Fruit fly (Drosophila melanogaster) whole organism, pupa: Measurements from ENCODE around the gene CG7702.

Experiments
- CG10348 ChIP-seq: fragments of 200-800 bp; sonication (Bioruptor generic); IDR thresholded peaks from 2 replicates; pipeline ENCODE4 v1.3.6; 2022; ENCODE audit warnings: missing biosample characterization, missing genetic modification characterization
- CG12605 ChIP-seq: fragments of 200-800 bp; sonication (Bioruptor generic); IDR thresholded peaks from 2 replicates; pipeline ENCODE4 v1.3.6; 2022; ENCODE audit warnings: missing biosample characterization, missing genetic modification characterization
- CG14655 ChIP-seq: fragments of 200-800 bp; sonication (Bioruptor generic); optimal IDR thresholded peaks from 3 replicates; lab custom pipeline; 2017; ENCODE audit warnings: mild to moderate bottlenecking, missing biosample characterization, missing genetic modification reagents, missing genetic modification characterization
- CG15710 ChIP-seq: fragments of 200-800 bp; sonication (Bioruptor generic); optimal IDR thresholded peaks from 2 replicates; lab custom pipeline; 2018; ENCODE audit warnings: missing biosample characterization, mild to moderate bottlenecking, missing genetic modification characterization, moderate library complexity
- CG17806 ChIP-seq: fragments of 200-800 bp; sonication (Bioruptor generic); optimal IDR thresholded peaks from 2 replicates; lab custom pipeline; 2018; ENCODE audit warnings: missing biosample characterization, mild to moderate bottlenecking, missing genetic modification characterization, moderate library complexity
- CG34367 ChIP-seq: fragments of 200-800 bp; sonication (Bioruptor generic); optimal IDR thresholded peaks from 2 replicates; lab custom pipeline; 2018; ENCODE audit warnings: missing biosample characterization, mild to moderate bottlenecking, missing genetic modification characterization
- CG4496 ChIP-seq: fragments of 200-800 bp; sonication (Bioruptor generic); IDR thresholded peaks from 3 replicates; pipeline ENCODE4 v1.3.6; 2022; ENCODE audit warnings: missing biosample characterization, missing genetic modification characterization
- CG8159 ChIP-seq: fragments of 200-800 bp; sonication (Bioruptor generic); optimal IDR thresholded peaks from 3 replicates; lab custom pipeline; 2018; ENCODE audit warnings: missing biosample characterization, mild to moderate bottlenecking, missing genetic modification characterization, moderate library complexity
- D1 ChIP-seq: fragments of 200-800 bp; sonication (Bioruptor generic); optimal IDR thresholded peaks from 2 replicates; lab custom pipeline; 2018; ENCODE audit warnings: missing biosample characterization, mild to moderate bottlenecking, missing genetic modification characterization, moderate library complexity
- EcR ChIP-seq: fragments of 200-800 bp; sonication (Bioruptor generic); optimal IDR thresholded peaks from 3 replicates; lab custom pipeline; 2019; ENCODE audit warnings: missing biosample characterization, missing genetic modification characterization, mild to moderate bottlenecking, moderate library complexity, missing genetic modification reagents
- Ets98B ChIP-seq: fragments of 200-800 bp; sonication (Bioruptor generic); IDR thresholded peaks from 2 replicates; pipeline ENCODE4 v1.3.6; 2022; ENCODE audit warnings: missing biosample characterization, missing genetic modification characterization
- Pif1A ChIP-seq: fragments of 200-800 bp; sonication (Bioruptor generic); optimal IDR thresholded peaks from 3 replicates; lab custom pipeline; 2016; ENCODE audit warnings: missing biosample characterization, missing genetic modification characterization
- Pif1B ChIP-seq: fragments of 200-800 bp; sonication (Bioruptor generic); optimal IDR thresholded peaks from 3 replicates; lab custom pipeline; 2016; ENCODE audit warnings: missing biosample characterization, missing genetic modification characterization
- Snoo ChIP-seq: fragments of 200-800 bp; sonication (Bioruptor generic); optimal IDR thresholded peaks from 3 replicates; lab custom pipeline; 2017; ENCODE audit warnings: missing biosample characterization, mild to moderate bottlenecking, missing genetic modification characterization, inconsistent platforms
- fd96Ca ChIP-seq: fragments of 200-800 bp; sonication (Bioruptor generic); IDR thresholded peaks from 3 replicates; pipeline ENCODE4 v1.3.6; 2022; ENCODE audit warnings: missing biosample characterization, missing genetic modification characterization
- gl ChIP-seq: fragments of 200-800 bp; sonication (Bioruptor generic); optimal IDR thresholded peaks from 2 replicates; lab custom pipeline; 2018; ENCODE audit warnings: missing biosample characterization, mild to moderate bottlenecking, missing genetic modification characterization
- rn ChIP-seq: fragments of 200-800 bp; sonication (Bioruptor generic); IDR thresholded peaks from 2 replicates; pipeline ENCODE4 v1.3.6; 2022; ENCODE audit warnings: missing biosample characterization, missing genetic modification characterization

The CG7702 gene

DNA sequence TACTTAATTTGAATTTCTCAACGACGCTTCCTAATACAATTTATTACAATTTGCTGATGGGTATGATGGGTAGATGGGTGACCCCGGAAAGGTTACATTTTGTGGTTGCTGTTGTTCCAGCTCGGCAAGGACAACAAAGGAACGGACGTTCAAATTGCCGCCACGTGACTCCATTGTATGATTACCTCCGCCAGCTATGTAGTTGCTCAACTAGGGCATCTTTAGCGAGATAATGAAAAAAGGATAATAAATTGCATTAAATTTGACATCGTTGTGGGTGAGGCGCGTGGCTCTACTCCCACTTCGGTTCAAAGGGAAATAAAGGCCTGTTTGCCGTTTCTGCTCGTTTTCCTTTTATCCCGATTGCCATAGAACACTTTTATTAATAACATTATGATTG lies 52.2 kb downstream of the CG7702 start:
- TF ChIP-seq gl (tag; lab: Kevin White, UChicago) (no peak), Ets98B (GFP tag; lab: Robert Waterston, UW) (no peak), fd96Ca (GFP tag; lab: Robert Waterston, UW) (no peak), CG12605 (GFP tag; lab: Robert Waterston, UW) (no peak), Snoo (no peak), CG34367 (tag; lab: Kevin White, UChicago) (no peak), CG14655 (GFP tag; lab: Kevin White, UChicago) (no peak), Pif1A (no peak), Pif1B (GFP tag; lab: Kevin White, UChicago) (no peak)

DNA sequence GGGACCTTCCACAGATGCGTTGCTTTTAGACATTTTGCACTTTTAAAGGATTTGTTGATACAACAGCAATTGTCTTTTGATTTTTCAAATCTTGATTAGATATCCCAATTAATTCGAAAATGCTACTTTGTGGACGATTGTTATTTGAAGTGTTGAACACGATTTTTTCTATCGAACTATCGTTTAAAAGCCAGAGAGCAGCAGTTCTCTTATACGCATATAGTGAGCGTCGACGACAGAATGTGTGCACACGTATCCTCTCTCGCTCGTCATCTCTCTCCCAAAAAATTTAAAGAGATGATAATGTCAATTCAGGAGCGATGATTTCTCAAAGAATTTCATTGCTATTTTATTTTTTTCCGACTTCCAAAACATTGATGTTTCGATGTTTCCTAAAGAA lies 53.3 kb downstream of the CG7702 start, which contains the start of gene CG34283:
TSS of gene CG34283 (minus strand) at position 101 of the 400 bp plus-strand sequence.
- TF ChIP-seq EcR (GFP tag; lab: Kevin White, UChicago) (no peak), CG10348 (no peak), Pif1B (GFP tag; lab: Kevin White, UChicago) (no peak), CG4496 (GFP tag; lab: Robert Waterston, UW) (no peak), rn (no peak), CG15710 (tag; lab: Kevin White, UChicago) (no peak), CG14655 (GFP tag; lab: Kevin White, UChicago) (no peak), fd96Ca (GFP tag; lab: Robert Waterston, UW) (no peak), CG12605 (GFP tag; lab: Robert Waterston, UW) (no peak), CG8159 (no peak), D1 (no peak), CG17806 (tag; lab: Kevin White, UChicago) (no peak)
